Worm (Caenorhabditis elegans) whole organism, late embryonic: ENCODE data around the gene rpoa-1.

Source experiments
- K09A11.1 ChIP-seq: sonication (generic microtip); optimal IDR thresholded peaks from 2 replicates; lab custom pipeline; 2017; ENCODE audit warnings: antibody characterized with exemption, mild to moderate bottlenecking, missing genetic modification characterization, missing compliant biosample characterization; ENCODE audit not compliant: insufficient read depth
- T23F11.4 ChIP-seq: fragments of 200-800 bp; sonication (Bioruptor generic); optimal IDR thresholded peaks from 2 replicates; lab custom pipeline; 2018; ENCODE audit warnings: mild to moderate bottlenecking, missing genetic modification characterization, missing compliant biosample characterization
- ceh-22 ChIP-seq: sonication (generic microtip); optimal IDR thresholded peaks from 2 replicates; lab custom pipeline; 2017; ENCODE audit warnings: missing biosample characterization, missing genetic modification characterization
- dmd-4 ChIP-seq: sonication (generic microtip); optimal IDR thresholded peaks from 2 replicates; lab custom pipeline; 2016; ENCODE audit warnings: borderline replicate concordance, missing genetic modification characterization, missing compliant biosample characterization
- elt-2 ChIP-seq: sonication (generic microtip); optimal IDR thresholded peaks from 2 replicates; lab custom pipeline; 2016; ENCODE audit warnings: missing genetic modification reagents, missing genetic modification characterization, missing compliant biosample characterization
- elt-4 ChIP-seq: sonication (generic microtip); optimal IDR thresholded peaks from 2 replicates; lab custom pipeline; 2016; ENCODE audit warnings: missing genetic modification characterization, missing compliant biosample characterization
- nfya-1 ChIP-seq: sonication (generic microtip); optimal IDR thresholded peaks from 2 replicates; lab custom pipeline; 2017; ENCODE audit warnings: missing genetic modification characterization, mild to moderate bottlenecking, missing compliant biosample characterization, antibody characterized with exemption, moderate library complexity
- nhr-11 ChIP-seq: fragments of 150-350 bp; optimal IDR thresholded peaks from 2 replicates; lab custom pipeline; 2014; ENCODE audit warnings: missing biosample characterization, missing genetic modification characterization
- npax-4 ChIP-seq: sonication (generic microtip); optimal IDR thresholded peaks from 2 replicates; lab custom pipeline; 2016; ENCODE audit warnings: missing genetic modification characterization, missing compliant biosample characterization
- sox-2 ChIP-seq: fragments of 200-800 bp; sonication (Bioruptor generic); IDR thresholded peaks from 2 replicates; pipeline ENCODE4 v1.3.6; 2022; ENCODE audit warnings: missing genetic modification reagents, missing genetic modification characterization, missing compliant biosample characterization
- sox-4 ChIP-seq: sonication (generic microtip); optimal IDR thresholded peaks from 2 replicates; lab custom pipeline; 2017; ENCODE audit warnings: mild to moderate bottlenecking, missing genetic modification characterization, inconsistent platforms, missing compliant biosample characterization

DNA sequence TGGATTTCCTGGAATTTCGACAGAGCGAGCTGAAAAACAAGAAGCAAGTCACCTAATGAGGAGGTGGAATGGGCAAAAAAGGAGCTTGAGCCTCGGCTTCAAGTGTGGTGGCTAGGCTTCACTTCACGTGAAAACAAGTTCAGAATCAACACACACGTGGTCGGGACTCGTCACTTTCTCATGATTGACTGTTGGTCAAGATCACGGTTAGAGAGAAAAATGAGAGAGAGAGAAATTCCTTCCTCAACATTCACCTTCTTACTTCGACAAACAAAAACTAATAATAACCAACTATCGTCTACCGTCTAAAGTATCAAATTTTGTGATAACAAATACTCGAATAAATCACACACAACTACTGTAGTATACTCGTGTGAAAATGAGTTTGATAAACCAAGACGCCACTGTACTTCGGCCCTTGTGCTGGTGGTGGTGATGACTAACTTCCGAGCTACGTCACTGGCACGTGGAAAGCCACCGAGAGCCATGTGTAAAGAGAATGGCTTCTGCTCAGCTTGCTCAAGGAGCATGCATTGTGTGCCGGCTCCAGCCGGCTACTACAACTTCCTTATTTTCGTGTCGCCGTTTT is 20.9 kb downstream of the rpoa-1 start:
- TF ChIP-seq sox-4 (tag; lab: Kevin White, UChicago) (no peak), dmd-4 (tag; lab: Kevin White, UChicago) (no peak), nhr-11 (tag; lab: Kevin White, UChicago) (no peak), elt-4 (no peak), nfya-1 (tag; lab: Kevin White, UChicago) (no peak), elt-2 (no peak), K09A11.1 (no peak), ceh-22 (tag; lab: Kevin White, UChicago) (no peak), sox-2 (GFP tag; lab: Robert Waterston, UW) (no peak), npax-4 (tag; lab: Kevin White, UChicago) (no peak), T23F11.4 (GFP tag; lab: Kevin White, UChicago) (no peak)
